Fruit fly (Drosophila melanogaster) whole organism, embryonic: ENCODE results near the gene ric8a.

Source experiments
- Aef1 ChIP-seq: fragments of 200-800 bp; sonication (Bioruptor generic); IDR thresholded peaks from 3 replicates; pipeline ENCODE4 v1.3.6; 2022; ENCODE audit warnings: missing biosample characterization, missing genetic modification characterization
- BEAF-32 ChIP-seq: fragments of 200-800 bp; sonication (Bioruptor generic); optimal IDR thresholded peaks from 3 replicates; lab custom pipeline; 2017; ENCODE audit warnings: missing biosample characterization, missing genetic modification characterization, mild to moderate bottlenecking, moderate library complexity, missing genetic modification reagents
- C15 ChIP-seq: fragments of 200-800 bp; sonication (Bioruptor generic); IDR thresholded peaks from 3 replicates; pipeline ENCODE4 v1.3.6; 2022; ENCODE audit warnings: missing biosample characterization, missing genetic modification characterization
- CG12299 ChIP-seq: fragments of 200-800 bp; sonication (Bioruptor generic); optimal IDR thresholded peaks from 2 replicates; lab custom pipeline; 2018; ENCODE audit warnings: missing biosample characterization, mild to moderate bottlenecking, missing genetic modification characterization
- CG12769 ChIP-seq: fragments of 200-800 bp; sonication (Bioruptor generic); optimal IDR thresholded peaks from 2 replicates; lab custom pipeline; 2019; ENCODE audit warnings: missing biosample characterization, mild to moderate bottlenecking, missing genetic modification characterization, moderate library complexity
- CG15073 ChIP-seq: fragments of 200-800 bp; sonication (Bioruptor generic); optimal IDR thresholded peaks from 2 replicates; lab custom pipeline; 2016; ENCODE audit warnings: missing biosample characterization, missing genetic modification characterization
- CG15601 ChIP-seq: fragments of 200-800 bp; sonication (Bioruptor generic); optimal IDR thresholded peaks from 3 replicates; lab custom pipeline; 2019; ENCODE audit warnings: missing biosample characterization, mild to moderate bottlenecking, missing genetic modification characterization, moderate library complexity
- CG16779 ChIP-seq: fragments of 200-800 bp; sonication (Bioruptor generic); IDR thresholded peaks from 2 replicates; pipeline ENCODE4 v1.3.6; 2022; ENCODE audit warnings: missing biosample characterization, missing genetic modification characterization
- CG17568 ChIP-seq: fragments of 200-800 bp; sonication (Bioruptor generic); optimal IDR thresholded peaks from 2 replicates; lab custom pipeline; 2018; ENCODE audit warnings: missing biosample characterization, mild to moderate bottlenecking, missing genetic modification characterization, moderate library complexity
- CG18011 ChIP-seq: fragments of 200-800 bp; sonication (Bioruptor generic); optimal IDR thresholded peaks from 2 replicates; lab custom pipeline; 2017; ENCODE audit warnings: missing biosample characterization, missing genetic modification characterization, mild to moderate bottlenecking, moderate library complexity, missing genotype
- CG2116 ChIP-seq: fragments of 200-800 bp; sonication (Bioruptor generic); optimal IDR thresholded peaks from 3 replicates; lab custom pipeline; 2018; ENCODE audit warnings: missing biosample characterization, mild to moderate bottlenecking, missing genetic modification characterization
- CG3163 ChIP-seq: fragments of 200-800 bp; sonication (Bioruptor generic); optimal IDR thresholded peaks from 3 replicates; lab custom pipeline; 2016; ENCODE audit warnings: missing biosample characterization, missing genetic modification characterization
- CG33213 ChIP-seq: fragments of 200-800 bp; sonication (Bioruptor generic); optimal IDR thresholded peaks from 3 replicates; lab custom pipeline; 2016; ENCODE audit warnings: missing biosample characterization, missing genetic modification characterization
- CG3995 ChIP-seq: fragments of 200-800 bp; sonication (Bioruptor generic); optimal IDR thresholded peaks from 3 replicates; lab custom pipeline; 2016; ENCODE audit warnings: missing biosample characterization, missing genetic modification characterization
- CG4360 ChIP-seq: fragments of 200-800 bp; sonication (Bioruptor generic); IDR thresholded peaks from 2 replicates; pipeline ENCODE4 v1.3.6; 2022; ENCODE audit warnings: missing biosample characterization, missing genetic modification characterization
- CG4617 ChIP-seq: fragments of 200-800 bp; sonication (Bioruptor generic); optimal IDR thresholded peaks from 3 replicates; lab custom pipeline; 2016; ENCODE audit warnings: missing biosample characterization, missing genetic modification characterization, borderline replicate concordance
- CG4730 ChIP-seq: fragments of 200-800 bp; sonication (Bioruptor generic); IDR thresholded peaks from 2 replicates; pipeline ENCODE4 v1.3.6; 2022; ENCODE audit warnings: missing biosample characterization, missing genetic modification characterization
- CG5953 ChIP-seq: fragments of 200-800 bp; sonication (Bioruptor generic); IDR thresholded peaks from 2 replicates; pipeline ENCODE4 v1.3.6; 2022; ENCODE audit warnings: missing biosample characterization, missing genetic modification characterization
- CG7745 ChIP-seq: fragments of 200-800 bp; sonication (Bioruptor generic); optimal IDR thresholded peaks from 2 replicates; lab custom pipeline; 2018; ENCODE audit warnings: missing biosample characterization, mild to moderate bottlenecking, missing genetic modification characterization, moderate library complexity
- CG8281 ChIP-seq: fragments of 200-800 bp; sonication (Bioruptor generic); optimal IDR thresholded peaks from 2 replicates; lab custom pipeline; 2018; ENCODE audit warnings: missing biosample characterization, mild to moderate bottlenecking, missing genetic modification characterization, moderate library complexity
- Camta ChIP-seq: fragments of 200-800 bp; sonication (Bioruptor generic); optimal IDR thresholded peaks from 2 replicates; lab custom pipeline; 2016; ENCODE audit warnings: missing biosample characterization, missing genetic modification characterization
- CoRest ChIP-seq: fragments of 200-800 bp; sonication (Bioruptor generic); optimal IDR thresholded peaks from 3 replicates; lab custom pipeline; 2018; ENCODE audit warnings: missing biosample characterization, mild to moderate bottlenecking, missing genetic modification characterization, moderate library complexity
- Dp ChIP-seq: fragments of 200-800 bp; sonication (Bioruptor generic); optimal IDR thresholded peaks from 2 replicates; lab custom pipeline; 2018; ENCODE audit warnings: missing biosample characterization, mild to moderate bottlenecking, missing genetic modification characterization, moderate library complexity
- Drgx ChIP-seq: fragments of 200-800 bp; sonication (Bioruptor generic); IDR thresholded peaks from 2 replicates; pipeline ENCODE4 v1.3.6; 2022; ENCODE audit warnings: missing biosample characterization, missing genetic modification characterization
- Fer2 ChIP-seq: fragments of 200-800 bp; sonication (Bioruptor generic); optimal IDR thresholded peaks from 2 replicates; lab custom pipeline; 2018; ENCODE audit warnings: missing biosample characterization, mild to moderate bottlenecking, missing genetic modification characterization, moderate library complexity
- HmgZ ChIP-seq: fragments of 200-800 bp; sonication (Bioruptor generic); optimal IDR thresholded peaks from 2 replicates; lab custom pipeline; 2018; ENCODE audit warnings: missing biosample characterization, mild to moderate bottlenecking, missing genetic modification characterization
- Lhr ChIP-seq: fragments of 200-800 bp; sonication (Bioruptor generic); optimal IDR thresholded peaks from 3 replicates; lab custom pipeline; 2017; ENCODE audit warnings: mild to moderate bottlenecking, missing biosample characterization, missing genetic modification reagents, missing genetic modification characterization
- MBD-R2 ChIP-seq: fragments of 200-800 bp; sonication (Bioruptor generic); IDR thresholded peaks from 2 replicates; pipeline ENCODE4 v1.3.6; 2022; ENCODE audit warnings: missing biosample characterization, missing genetic modification characterization
- Med ChIP-seq: fragments of 200-800 bp; sonication (Bioruptor generic); peaks from one replicate; lab custom pipeline; 2016; ENCODE audit warnings: missing biosample characterization, missing genetic modification characterization, mild to moderate bottlenecking, inconsistent platforms, moderate library complexity
- NC2α ChIP-seq: fragments of 200-800 bp; sonication (Bioruptor generic); optimal IDR thresholded peaks from 2 replicates; lab custom pipeline; 2016; ENCODE audit warnings: missing biosample characterization, missing genetic modification characterization
- NC2β ChIP-seq: fragments of 200-800 bp; sonication (Bioruptor generic); optimal IDR thresholded peaks from 2 replicates; lab custom pipeline; 2016; ENCODE audit warnings: missing biosample characterization, missing genetic modification characterization
- NK7.1 ChIP-seq: fragments of 200-800 bp; sonication (Bioruptor generic); optimal IDR thresholded peaks from 3 replicates; lab custom pipeline; 2016; ENCODE audit warnings: missing biosample characterization, missing genetic modification characterization
- Nf-YA ChIP-seq: fragments of 200-800 bp; sonication (Bioruptor generic); IDR thresholded peaks from 2 replicates; pipeline ENCODE4 v1.3.6; 2022; ENCODE audit warnings: missing biosample characterization, missing genetic modification characterization
- Optix ChIP-seq: fragments of 200-800 bp; sonication (Bioruptor generic); IDR thresholded peaks from 3 replicates; pipeline ENCODE4 v1.3.6; 2022; ENCODE audit warnings: missing biosample characterization, missing genetic modification characterization
- Sry-δ ChIP-seq: fragments of 200-800 bp; sonication (Bioruptor generic); optimal IDR thresholded peaks from 2 replicates; lab custom pipeline; 2016; ENCODE audit warnings: missing biosample characterization, missing genetic modification characterization
- crol ChIP-seq: fragments of 200-800 bp; sonication (Bioruptor generic); IDR thresholded peaks from 2 replicates; pipeline ENCODE4 v1.3.6; 2022; ENCODE audit warnings: missing biosample characterization, missing genetic modification characterization
- crp ChIP-seq, 2 experiments: fragments of 200-800 bp; sonication (Bioruptor generic); optimal IDR thresholded peaks; 2 replicates in 1 of 2; 3 replicates in 1 of 2; lab custom pipeline; 2017; ENCODE audit warnings: missing biosample characterization in 2 of 2, missing genetic modification characterization in 2 of 2, mild to moderate bottlenecking in 1 of 2, moderate library complexity in 1 of 2
- exex ChIP-seq: fragments of 200-800 bp; sonication (Bioruptor generic); optimal IDR thresholded peaks from 4 replicates; lab custom pipeline; 2018; ENCODE audit warnings: missing biosample characterization, mild to moderate bottlenecking, missing genetic modification characterization, moderate library complexity
- gcm ChIP-seq: fragments of 200-800 bp; sonication (Bioruptor generic); optimal IDR thresholded peaks from 2 replicates; lab custom pipeline; 2019; ENCODE audit warnings: missing biosample characterization, mild to moderate bottlenecking, missing genetic modification characterization, moderate library complexity
- gsb-n ChIP-seq: fragments of 200-800 bp; sonication (Bioruptor generic); optimal IDR thresholded peaks from 3 replicates; lab custom pipeline; 2018; ENCODE audit warnings: missing biosample characterization, mild to moderate bottlenecking, missing genetic modification characterization
- ham ChIP-seq: fragments of 200-800 bp; sonication (Bioruptor generic); IDR thresholded peaks from 2 replicates; pipeline ENCODE4 v1.3.6; 2022; ENCODE audit warnings: missing biosample characterization, missing genetic modification characterization
- jigr1 ChIP-seq: fragments of 200-800 bp; sonication (Bioruptor generic); IDR thresholded peaks from 3 replicates; pipeline ENCODE4 v1.3.6; 2022; ENCODE audit warnings: missing biosample characterization, missing genetic modification characterization
- jumu ChIP-seq: fragments of 200-800 bp; sonication (Bioruptor generic); optimal IDR thresholded peaks from 3 replicates; lab custom pipeline; 2016; ENCODE audit warnings: missing biosample characterization, missing genetic modification characterization
- pfk ChIP-seq: fragments of 200-800 bp; sonication (Bioruptor generic); optimal IDR thresholded peaks from 2 replicates; lab custom pipeline; 2018; ENCODE audit warnings: missing biosample characterization, mild to moderate bottlenecking, missing genetic modification characterization, moderate library complexity
- sens ChIP-seq: fragments of 200-800 bp; sonication (Bioruptor generic); peaks from one replicate; lab custom pipeline; 2016; ENCODE audit warnings: missing biosample characterization, missing genetic modification characterization
- slbo ChIP-seq: fragments of 200-800 bp; sonication (Bioruptor generic); IDR thresholded peaks from 2 replicates; pipeline ENCODE4 v1.3.6; 2022; ENCODE audit warnings: missing biosample characterization, missing genetic modification characterization
- sqz ChIP-seq: fragments of 200-800 bp; sonication (Bioruptor generic); optimal IDR thresholded peaks from 3 replicates; lab custom pipeline; 2018; ENCODE audit warnings: missing biosample characterization, mild to moderate bottlenecking, missing genetic modification characterization
- ttk ChIP-seq: fragments of 200-800 bp; sonication (Bioruptor generic); IDR thresholded peaks from 2 replicates; pipeline ENCODE4 v2.1.2; 2022; ENCODE audit warnings: missing biosample characterization, missing genetic modification characterization
- vfl ChIP-seq: fragments of 200-800 bp; sonication (Bioruptor generic); optimal IDR thresholded peaks from 2 replicates; lab custom pipeline; 2016; ENCODE audit warnings: missing biosample characterization, missing genetic modification characterization
- zen ChIP-seq: fragments of 200-800 bp; sonication (Bioruptor generic); optimal IDR thresholded peaks from 3 replicates; lab custom pipeline; 2018; ENCODE audit warnings: missing biosample characterization, mild to moderate bottlenecking, missing genetic modification characterization, moderate library complexity

The ric8a gene

DNA sequence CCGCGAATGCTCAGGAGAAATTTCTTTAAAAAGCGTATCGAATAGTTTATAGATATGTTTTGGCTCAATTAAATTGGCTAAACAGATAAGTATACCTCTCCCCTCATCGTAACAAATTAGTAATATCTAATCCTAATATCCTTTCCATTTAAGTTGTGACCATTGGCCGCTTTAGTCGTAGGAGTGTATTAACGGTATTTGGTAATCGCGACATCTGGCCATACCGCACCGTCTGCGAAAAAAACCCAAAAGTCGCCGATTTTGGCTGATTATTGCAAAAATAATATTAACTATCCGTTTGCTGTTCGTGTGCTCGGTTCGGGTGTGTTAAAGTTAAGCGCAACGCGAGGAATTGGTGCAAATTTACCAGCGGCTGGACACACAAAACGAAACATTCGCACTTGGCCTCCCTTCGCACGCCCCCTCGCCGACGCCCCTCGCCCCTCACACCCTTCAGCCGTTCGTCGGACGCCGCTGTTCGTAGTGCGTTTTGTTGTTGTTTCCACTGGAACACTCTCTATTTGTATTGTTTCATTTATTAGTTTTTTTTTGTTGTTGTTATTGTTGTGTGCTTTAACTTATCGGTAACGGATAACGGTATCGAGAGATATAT, 8.7 kb upstream of the ric8a start, which contains the start of the genes amx and Dsor1 (continued):
- TF ChIP-seq pfk (GFP tag; lab: Kevin White, UChicago): no peak
- TF ChIP-seq HmgZ (tag; lab: Kevin White, UChicago): peak; percentile 9
- TF ChIP-seq BEAF-32 (GFP tag; lab: Kevin White, UChicago): peak; percentile 39
- TF ChIP-seq CG8281 (tag; lab: Kevin White, UChicago): no peak
- 0 out of 3 replicates have a peak, but pooled peaks have one; percentile 30 for TF ChIP-seq Aef1 (GFP tag; lab: Robert Waterston, UW)
- TF ChIP-seq NC2α (GFP tag; lab: Kevin White, UChicago): no peak
- TF ChIP-seq vfl (GFP tag; lab: Kevin White, UChicago): no peak
- TF ChIP-seq CG5953 (GFP tag; lab: Robert Waterston, UW): no peak
- TF ChIP-seq NC2β (GFP tag; lab: Kevin White, UChicago): no peak
- no peak for TF ChIP-seq CG12769 (tag; lab: Kevin White, UChicago)
- peak; percentile 57 for TF ChIP-seq Med
- TF ChIP-seq Optix (GFP tag; lab: Robert Waterston, UW): no peak
- TF ChIP-seq exex (tag; lab: Kevin White, UChicago): no peak
- no peak for TF ChIP-seq CG12299 (tag; lab: Kevin White, UChicago)
- TF ChIP-seq CG4617: peak; percentile 62
- TF ChIP-seq ttk (GFP tag; lab: Robert Waterston, UW): no peak
- peak; percentile 37 for TF ChIP-seq CG3995 (GFP tag; lab: Kevin White, UChicago)
- no peak for TF ChIP-seq zen (tag; lab: Kevin White, UChicago)
- no peak for TF ChIP-seq CG7745 (tag; lab: Kevin White, UChicago)
- TF ChIP-seq Dp: no peak
- TF ChIP-seq CG18011 (GFP tag; lab: Kevin White, UChicago): no peak
- TF ChIP-seq slbo: no peak
- TF ChIP-seq CG3163 (GFP tag; lab: Kevin White, UChicago): no peak
- TF ChIP-seq CG4730 (GFP tag; lab: Robert Waterston, UW): no peak
- TF ChIP-seq CG15601: no peak
- no peak for TF ChIP-seq C15 (GFP tag; lab: Robert Waterston, UW)
- TF ChIP-seq Drgx (GFP tag; lab: Robert Waterston, UW): no peak
- no peak for TF ChIP-seq Fer2
- TF ChIP-seq CG17568 (GFP tag; lab: Kevin White, UChicago): no peak
- TF ChIP-seq ham (GFP tag; lab: Robert Waterston, UW): no peak
- TF ChIP-seq Nf-YA: no peak
- TF ChIP-seq CG4360 (GFP tag; lab: Robert Waterston, UW): peak; percentile 34; the same call in 1 of the 2 replicates
- TF ChIP-seq CG15073 (GFP tag; lab: Kevin White, UChicago): no peak
- TF ChIP-seq CG16779 (GFP tag; lab: Robert Waterston, UW): no peak
- peak; percentile 26 for TF ChIP-seq Sry-δ (GFP tag; lab: Kevin White, UChicago)
- peak; percentile 24 for TF ChIP-seq Lhr (GFP tag; lab: Kevin White, UChicago)
- TF ChIP-seq gsb-n (tag; lab: Kevin White, UChicago): no peak
- peak; percentile 30 for TF ChIP-seq sqz
- peak; percentile 99 for TF ChIP-seq crol (GFP tag; lab: Robert Waterston, UW)
- no peak for TF ChIP-seq CG33213 (GFP tag; lab: Kevin White, UChicago)
- no peak for TF ChIP-seq NK7.1 (GFP tag; lab: Kevin White, UChicago)
- TF ChIP-seq crp (GFP tag; optimal IDR thresholded peaks at IDR 0.05; lab: Kevin White, UChicago): peak in 1 of 2 experiments; percentile 56
- no peak for TF ChIP-seq gcm (GFP tag; lab: Kevin White, UChicago)
- TF ChIP-seq jumu (GFP tag; lab: Kevin White, UChicago): no peak
- TF ChIP-seq MBD-R2 (GFP tag; lab: Robert Waterston, UW): peak; percentile 57; the same call in 1 of the 2 replicates
- TF ChIP-seq CG2116 (GFP tag; lab: Kevin White, UChicago): peak; percentile 31
- TF ChIP-seq Camta (GFP tag; lab: Kevin White, UChicago): no peak
- no peak for TF ChIP-seq jigr1
- TF ChIP-seq CoRest (tag; lab: Kevin White, UChicago): peak; percentile 53
- TF ChIP-seq sens (GFP tag; lab: Kevin White, UChicago): peak; percentile 72
- TF ChIP-seq, all 482 proteins: peak for 46
